Worm (Caenorhabditis elegans): ENCODE data around the gene F40G9.6.

DNA sequence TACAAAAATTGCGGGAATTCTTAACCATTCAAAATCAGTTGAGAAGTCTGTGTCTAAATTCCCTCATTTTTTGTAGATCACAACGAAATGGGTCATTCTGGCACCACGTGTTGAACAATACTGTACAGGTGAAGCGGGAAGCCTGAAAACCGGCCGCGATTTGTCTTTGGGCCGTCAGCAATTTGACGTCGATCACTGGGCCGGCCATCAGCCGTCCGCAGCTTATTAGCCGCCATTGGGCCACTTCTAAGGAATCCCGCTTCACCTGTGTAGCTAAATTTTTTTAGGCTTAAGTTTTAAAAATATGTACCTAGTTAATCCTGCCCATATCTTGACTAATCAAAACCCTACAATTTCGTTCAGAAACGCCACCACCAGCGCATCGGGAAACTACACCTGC is 19.7 kb upstream of the F40G9.6 start:
- no peak for TF ChIP-seq dao-5 (tag; optimal IDR thresholded peaks at IDR 0.05)
- TF ChIP-seq W03F9.2 (tag; optimal IDR thresholded peaks at IDR 0.05) = no peak
